Worm (Caenorhabditis elegans): ENCODE results near the gene W03A5.2.

Gene W03A5.2

ce11 chrIII:5407588-5407987, 1.8 kb downstream of the W03A5.2 start, which contains the start of gene W03A5.1:
W03A5.1 (plus strand) TSS chrIII:5407888.
- TF ChIP-seq swsn-7 (tag; optimal IDR thresholded peaks at IDR 0.05) (no peak), pag-3 (tag; optimal IDR thresholded peaks at IDR 0.05; ENCODE audit: borderline replicate concordance, insufficient read depth) (no peak), C34B4.2 (tag; optimal IDR thresholded peaks at IDR 0.05) (no peak), xbp-1 (tag; optimal IDR thresholded peaks at IDR 0.05) (no peak), unc-30 (tag; optimal IDR thresholded peaks at IDR 0.05) (no peak), hlh-17 (GFP tag; optimal IDR thresholded peaks at IDR 0.05; ENCODE audit: borderline replicate concordance) (no peak), efl-3 (GFP tag; optimal IDR thresholded peaks at IDR 0.05) (no peak), nhr-77 (tag; optimal IDR thresholded peaks at IDR 0.05) (no peak), mef-2 (tag; optimal IDR thresholded peaks at IDR 0.05) (no peak), hpl-2 (GFP tag; optimal IDR thresholded peaks at IDR 0.05) (no peak), C16A3.4 (tag; optimal IDR thresholded peaks at IDR 0.05) (no peak), ceh-88 (GFP tag; IDR thresholded peaks at IDR 0.05) (no peak), lin-35 (GFP tag; optimal IDR thresholded peaks at IDR 0.05) (no peak), F16B12.6 (tag; optimal IDR thresholded peaks at IDR 0.05) (no peak), fkh-4 (tag; optimal IDR thresholded peaks at IDR 0.05; ENCODE audit: borderline replicate concordance) (no peak), pqm-1 (tag; optimal IDR thresholded peaks at IDR 0.05) (no peak), zag-1 (tag; optimal IDR thresholded peaks at IDR 0.05) (no peak), irx-1 (tag; optimal IDR thresholded peaks at IDR 0.05) (no peak), ceh-82 (tag; optimal IDR thresholded peaks at IDR 0.05) (no peak)

ce11 chrIII:5413680-5414079, 7.8 kb downstream of the W03A5.2 start, which contains the start of gene grl-22:
grl-22 (minus strand) TSS chrIII:5414011.
- no peak for TF ChIP-seq sup-37 (GFP tag; optimal IDR thresholded peaks at IDR 0.05)
- no peak for TF ChIP-seq aly-2 (tag; optimal IDR thresholded peaks at IDR 0.05)
- TF ChIP-seq efl-1 (optimal IDR thresholded peaks at IDR 0.05): no peak
- TF ChIP-seq efl-1 (GFP tag; optimal IDR thresholded peaks at IDR 0.05 in 1 of 2): peak in 1 of 2 experiments; percentile 39
- no peak for TF ChIP-seq fos-1 (tag; optimal IDR thresholded peaks at IDR 0.05)
- TF ChIP-seq nhr-28 (tag; optimal IDR thresholded peaks at IDR 0.05): no peak
- no peak for TF ChIP-seq egl-27 (tag; optimal IDR thresholded peaks at IDR 0.05)
- TF ChIP-seq swsn-7 (tag; optimal IDR thresholded peaks at IDR 0.05): no peak

- TF ChIP-seq lsy-2 (tag; optimal IDR thresholded peaks at IDR 0.05) (peak in 1 of 2 experiments; percentile 31), nhr-71 (tag; optimal IDR thresholded peaks at IDR 0.05) (peak; percentile 36), nhr-19 (GFP tag; conservative IDR thresholded peaks at IDR 0.05) (peak; percentile 51), F16B12.6 (tag; optimal IDR thresholded peaks at IDR 0.05) (no peak), aly-2 (tag; optimal IDR thresholded peaks at IDR 0.05) (no peak), ztf-11 (tag; optimal IDR thresholded peaks at IDR 0.05) (no peak), lin-14 (GFP tag; optimal IDR thresholded peaks at IDR 0.05) (peak; percentile 58), efl-3 (GFP tag; optimal IDR thresholded peaks at IDR 0.05) (no peak), pag-3 (tag; optimal IDR thresholded peaks at IDR 0.05; ENCODE audit: borderline replicate concordance, insufficient read depth) (peak; percentile 59), nhr-20 (tag; optimal IDR thresholded peaks at IDR 0.05) (no peak), lin-15B (tag; optimal IDR thresholded peaks at IDR 0.05) (no peak), rnt-1 (tag; optimal IDR thresholded peaks at IDR 0.05) (peak; percentile 43), unc-62 (GFP tag; optimal IDR thresholded peaks at IDR 0.05) (no peak), sup-37 (GFP tag; optimal IDR thresholded peaks at IDR 0.05) (no peak), lin-35 (GFP tag; optimal IDR thresholded peaks at IDR 0.05) (peak in 1 of 2 experiments; percentile 4), unc-86 (tag; optimal IDR thresholded peaks at IDR 0.05) (no peak), egl-13 (tag; optimal IDR thresholded peaks at IDR 0.05) (no peak), zag-1 (tag; optimal IDR thresholded peaks at IDR 0.05) (no peak)
Measured at ce11 chrIII:5417921-5418320, 12.1 kb downstream of the W03A5.2 start.

- peak; percentile 66 for TF ChIP-seq blmp-1 (tag; optimal IDR thresholded peaks at IDR 0.05)
- no peak for TF ChIP-seq pax-3 (tag; optimal IDR thresholded peaks at IDR 0.05)
Measured at ce11 chrIII:5419527-5419926, 13.7 kb downstream of the W03A5.2 start.
